Worm (Caenorhabditis elegans) whole organism, early embryonic: ENCODE data around the gene B0563.9.

Experiments
- F13C5.2 ChIP-seq: sonication (generic microtip); optimal IDR thresholded peaks from 2 replicates; lab custom pipeline; 2017; ENCODE audit warnings: mild to moderate bottlenecking, missing genetic modification characterization, inconsistent platforms, missing compliant biosample characterization
- ama-1 ChIP-seq: fragments of 150-350 bp; optimal IDR thresholded peaks from 2 replicates; lab custom pipeline; 2014
- ceh-36 ChIP-seq: sonication (generic microtip); optimal IDR thresholded peaks from 2 replicates; lab custom pipeline; 2016; ENCODE audit warnings: missing genetic modification characterization, inconsistent platforms, missing compliant biosample characterization
- sea-1 ChIP-seq: fragments of 200-800 bp; sonication (Bioruptor generic); conservative IDR thresholded peaks from 2 replicates; pipeline ENCODE4 v1.3.6; 2022; ENCODE audit warnings: missing genetic modification characterization, missing compliant biosample characterization
- tbx-11 ChIP-seq: fragments of 200-800 bp; sonication (Bioruptor generic); IDR thresholded peaks from 2 replicates; pipeline ENCODE4 v1.3.6; 2022; ENCODE audit warnings: missing genetic modification characterization, missing compliant biosample characterization

- TF ChIP-seq F13C5.2 (tag; lab: Kevin White, UChicago) (no peak), sea-1 (GFP tag; lab: Robert Waterston, UW) (no peak), ama-1 (no peak), tbx-11 (no peak), ceh-36 (tag; lab: Kevin White, UChicago) (no peak)
Observed at ce11 chrX:9161253-9161904, 7.0 kb upstream of the B0563.9 start.
